Worm (Caenorhabditis elegans): ENCODE measurements around the gene exos-1.

ce11 chrIII:11036132-11036531, 27.3 kb downstream of the exos-1 start:
- TF ChIP-seq dao-5 (tag; optimal IDR thresholded peaks at IDR 0.05) (no peak), W03F9.2 (tag; optimal IDR thresholded peaks at IDR 0.05) (peak; percentile 81), him-1 (tag; optimal IDR thresholded peaks at IDR 0.05) (peak; percentile 9)
